Worm (Caenorhabditis elegans): ENCODE results near the gene R07B7.8.

DNA sequence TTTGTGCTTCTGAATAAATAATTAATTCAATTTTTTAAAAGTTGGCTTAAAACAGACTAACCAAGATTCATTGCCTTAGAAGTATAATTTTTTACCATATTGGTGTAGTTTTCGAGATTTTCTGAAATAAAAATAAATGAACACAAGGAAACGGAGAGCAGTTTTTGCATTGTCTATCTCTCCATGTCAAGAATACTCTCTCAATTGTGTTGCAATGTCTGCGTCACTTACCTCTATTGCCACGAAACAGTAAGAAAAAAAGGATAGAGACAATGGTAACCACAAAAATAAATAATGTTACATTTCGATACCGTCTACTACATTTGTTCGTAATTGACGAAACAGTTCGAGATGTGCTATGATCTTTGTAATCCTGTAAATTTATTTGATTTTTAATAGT, 1.2 kb downstream of the R07B7.8 start, which contains the start of gene R07B7.10:
- TF ChIP-seq nhr-237 (tag; optimal IDR thresholded peaks at IDR 0.05), result no peak
- no peak for TF ChIP-seq elt-1 (tag; optimal IDR thresholded peaks at IDR 0.05; ENCODE audit: borderline replicate concordance, insufficient read depth)
- TF ChIP-seq lsy-2 (tag; optimal IDR thresholded peaks at IDR 0.05), result no peak
- no peak for TF ChIP-seq snpc-4 (tag; optimal IDR thresholded peaks at IDR 0.05)
- no peak for TF ChIP-seq cnd-1 (tag; optimal IDR thresholded peaks at IDR 0.05)
- TF ChIP-seq unc-62 (GFP tag; optimal IDR thresholded peaks at IDR 0.05), result no peak
- TF ChIP-seq nhr-76 (tag; optimal IDR thresholded peaks at IDR 0.05), result no peak
- TF ChIP-seq mep-1 (tag; optimal IDR thresholded peaks at IDR 0.05), result no peak
- no peak for TF ChIP-seq flh-1 (GFP tag; optimal IDR thresholded peaks at IDR 0.05)
- TF ChIP-seq mls-2 (tag; optimal IDR thresholded peaks at IDR 0.05), result no peak
- no peak for TF ChIP-seq lin-32 (GFP tag; optimal IDR thresholded peaks at IDR 0.05)
- no peak for TF ChIP-seq nhr-12 (tag; optimal IDR thresholded peaks at IDR 0.05)
